Worm (Caenorhabditis elegans) whole organism, late embryonic: ENCODE data around the gene ugt-13.

Source experiments
- F13H6.1 ChIP-seq: sonication (generic microtip); optimal IDR thresholded peaks from 2 replicates; lab custom pipeline; 2016; ENCODE audit warnings: missing genetic modification characterization, missing compliant biosample characterization
- K02D7.2 ChIP-seq: sonication (generic microtip); optimal IDR thresholded peaks from 2 replicates; lab custom pipeline; 2017; ENCODE audit warnings: mild to moderate bottlenecking, missing genetic modification characterization, missing compliant biosample characterization
- K09A11.1 ChIP-seq: sonication (generic microtip); optimal IDR thresholded peaks from 2 replicates; lab custom pipeline; 2017; ENCODE audit warnings: antibody characterized with exemption, mild to moderate bottlenecking, missing genetic modification characterization, missing compliant biosample characterization; ENCODE audit not compliant: insufficient read depth
- T23F11.4 ChIP-seq: fragments of 200-800 bp; sonication (Bioruptor generic); optimal IDR thresholded peaks from 2 replicates; lab custom pipeline; 2018; ENCODE audit warnings: mild to moderate bottlenecking, missing genetic modification characterization, missing compliant biosample characterization
- Y22D7AL.16 ChIP-seq: sonication (generic microtip); optimal IDR thresholded peaks from 2 replicates; lab custom pipeline; 2016; ENCODE audit warnings: missing genetic modification characterization, missing compliant biosample characterization
- ama-1 ChIP-seq: fragments of 150-350 bp; optimal IDR thresholded peaks from 2 replicates; lab custom pipeline; 2014
- ceh-14 ChIP-seq: sonication (generic microtip); optimal IDR thresholded peaks from 2 replicates; lab custom pipeline; 2016; ENCODE audit warnings: missing genotype, missing genetic modification characterization, missing compliant biosample characterization
- ceh-19 ChIP-seq: fragments of 200-800 bp; sonication (Bioruptor generic); optimal IDR thresholded peaks from 2 replicates; lab custom pipeline; 2018; ENCODE audit warnings: mild to moderate bottlenecking, missing genetic modification characterization, missing compliant biosample characterization
- ceh-22 ChIP-seq: sonication (generic microtip); optimal IDR thresholded peaks from 2 replicates; lab custom pipeline; 2017; ENCODE audit warnings: missing biosample characterization, missing genetic modification characterization
- ceh-24 ChIP-seq: sonication (generic microtip); optimal IDR thresholded peaks from 2 replicates; lab custom pipeline; 2016; ENCODE audit warnings: mild to moderate bottlenecking, missing genetic modification characterization, missing compliant biosample characterization
- ceh-30 ChIP-seq: fragments of 150-350 bp; optimal IDR thresholded peaks from 2 replicates; lab custom pipeline; 2014; ENCODE audit warnings: missing biosample characterization, missing genetic modification characterization
- ceh-31 ChIP-seq: sonication (generic microtip); optimal IDR thresholded peaks from 2 replicates; lab custom pipeline; 2016; ENCODE audit warnings: missing genetic modification characterization, missing compliant biosample characterization
- ceh-34 ChIP-seq: sonication (generic microtip); optimal IDR thresholded peaks from 2 replicates; lab custom pipeline; 2016; ENCODE audit warnings: mild to moderate bottlenecking, missing genetic modification characterization, missing compliant biosample characterization
- ceh-9 ChIP-seq: sonication (generic microtip); optimal IDR thresholded peaks from 2 replicates; lab custom pipeline; 2016; ENCODE audit warnings: mild to moderate bottlenecking, missing genetic modification characterization, inconsistent platforms, missing compliant biosample characterization
- dve-1 ChIP-seq: sonication (generic microtip); optimal IDR thresholded peaks from 2 replicates; lab custom pipeline; 2017; ENCODE audit warnings: antibody characterized with exemption, mild to moderate bottlenecking, missing genetic modification characterization, missing compliant biosample characterization
- elt-4 ChIP-seq: sonication (generic microtip); optimal IDR thresholded peaks from 2 replicates; lab custom pipeline; 2016; ENCODE audit warnings: missing genetic modification characterization, missing compliant biosample characterization
- eyg-1 ChIP-seq: sonication (generic microtip); optimal IDR thresholded peaks from 2 replicates; lab custom pipeline; 2016; ENCODE audit warnings: missing genotype, missing genetic modification characterization, missing compliant biosample characterization
- fax-1 ChIP-seq: sonication (generic microtip); optimal IDR thresholded peaks from 2 replicates; lab custom pipeline; 2016; ENCODE audit warnings: missing genotype, missing genetic modification characterization, missing compliant biosample characterization
- fkh-10 ChIP-seq: fragments of 150-350 bp; optimal IDR thresholded peaks from 2 replicates; lab custom pipeline; 2014; ENCODE audit warnings: missing biosample characterization, missing genetic modification reagents, missing genetic modification characterization
- hlh-15 ChIP-seq: sonication (generic microtip); optimal IDR thresholded peaks from 2 replicates; lab custom pipeline; 2016; ENCODE audit warnings: missing genetic modification characterization, missing compliant biosample characterization
- hlh-30 ChIP-seq: sonication (generic microtip); optimal IDR thresholded peaks from 2 replicates; lab custom pipeline; 2017; ENCODE audit warnings: antibody characterized with exemption, missing genetic modification characterization, missing compliant biosample characterization; ENCODE audit not compliant: insufficient read depth
- hlh-8 ChIP-seq: sonication (generic microtip); optimal IDR thresholded peaks from 2 replicates; lab custom pipeline; 2016; ENCODE audit warnings: missing genotype, missing genetic modification characterization, missing compliant biosample characterization
- lim-6 ChIP-seq: sonication (generic microtip); optimal IDR thresholded peaks from 2 replicates; lab custom pipeline; 2016; ENCODE audit warnings: missing genetic modification characterization, missing compliant biosample characterization
- madf-2 ChIP-seq: sonication (generic microtip); optimal IDR thresholded peaks from 2 replicates; lab custom pipeline; 2017; ENCODE audit warnings: missing genetic modification characterization, missing compliant biosample characterization
- mec-3 ChIP-seq: sonication (generic microtip); optimal IDR thresholded peaks from 2 replicates; lab custom pipeline; 2016; ENCODE audit warnings: borderline replicate concordance, missing genetic modification characterization, missing compliant biosample characterization
- nhr-232 ChIP-seq: sonication (generic microtip); optimal IDR thresholded peaks from 2 replicates; lab custom pipeline; 2016; ENCODE audit warnings: missing genetic modification characterization, missing compliant biosample characterization
- npax-4 ChIP-seq: sonication (generic microtip); optimal IDR thresholded peaks from 2 replicates; lab custom pipeline; 2016; ENCODE audit warnings: missing genetic modification characterization, missing compliant biosample characterization
- pat-9 ChIP-seq: fragments of 200-800 bp; sonication (Bioruptor generic); optimal IDR thresholded peaks from 2 replicates; lab custom pipeline; 2018; ENCODE audit warnings: mild to moderate bottlenecking, missing genetic modification characterization, moderate library complexity, missing compliant biosample characterization
- pha-4 ChIP-seq: fragments of 150-350 bp; optimal IDR thresholded peaks from 2 replicates; lab custom pipeline; 2018; ENCODE audit warnings: missing biosample characterization, missing genetic modification reagents, missing genetic modification characterization
- ref-2 ChIP-seq: sonication (generic microtip); optimal IDR thresholded peaks from 2 replicates; lab custom pipeline; 2016; ENCODE audit warnings: missing genetic modification characterization, missing compliant biosample characterization
- rnt-1 ChIP-seq: sonication (generic microtip); optimal IDR thresholded peaks from 2 replicates; lab custom pipeline; 2016; ENCODE audit warnings: missing genetic modification characterization, missing compliant biosample characterization
- sdc-2 ChIP-seq: sonication (generic microtip); optimal IDR thresholded peaks from 2 replicates; lab custom pipeline; 2016; ENCODE audit warnings: missing genotype, missing genetic modification characterization, missing compliant biosample characterization
- tbx-2 ChIP-seq: sonication (generic microtip); optimal IDR thresholded peaks from 2 replicates; lab custom pipeline; 2016; ENCODE audit warnings: missing genetic modification characterization, missing compliant biosample characterization
- ttx-3 ChIP-seq: sonication (generic microtip); optimal IDR thresholded peaks from 2 replicates; lab custom pipeline; 2016; ENCODE audit warnings: missing genetic modification reagents, missing genetic modification characterization, missing compliant biosample characterization
- unc-3 ChIP-seq, 2 experiments: fragments of 200-800 bp in 1 of 2; sonication (Bioruptor generic) in 1 of 2; sonication (generic microtip) in 1 of 2; conservative IDR thresholded peaks in 1 of 2; optimal IDR thresholded peaks in 1 of 2; 2 replicates each; pipeline versions ENCODE4 v1.3.6 to Lab custom; 2016 to 2022; ENCODE audit warnings: missing compliant biosample characterization in 2 of 2, missing genetic modification characterization in 2 of 2, missing genetic modification reagents in 1 of 2
- unc-42 ChIP-seq: sonication (generic microtip); optimal IDR thresholded peaks from 2 replicates; lab custom pipeline; 2016; ENCODE audit warnings: missing genotype, missing genetic modification characterization, missing compliant biosample characterization
- zip-5 ChIP-seq: sonication (generic microtip); optimal IDR thresholded peaks from 2 replicates; lab custom pipeline; 2016; ENCODE audit warnings: missing genetic modification characterization, missing compliant biosample characterization
- ztf-16 ChIP-seq: sonication (generic microtip); optimal IDR thresholded peaks from 2 replicates; lab custom pipeline; 2017; ENCODE audit warnings: missing genetic modification characterization, missing compliant biosample characterization

Gene ugt-13

ce11 chrV:4865364-4865763, 43.3 kb upstream of the ugt-13 start, which contains the start of gene srd-32:
srd-32 (plus strand) TSS chrV:4865664.
- TF ChIP-seq mec-3 (tag; lab: Kevin White, UChicago) (no peak), unc-42 (tag; lab: Kevin White, UChicago) (no peak), K09A11.1 (no peak), ceh-24 (tag; lab: Kevin White, UChicago) (no peak), K02D7.2 (tag; lab: Kevin White, UChicago) (no peak), hlh-8 (tag; lab: Kevin White, UChicago) (no peak), ref-2 (no peak), sdc-2 (tag; lab: Kevin White, UChicago) (no peak), ceh-31 (tag; lab: Kevin White, UChicago) (no peak), madf-2 (tag; lab: Kevin White, UChicago) (no peak), rnt-1 (tag; lab: Kevin White, UChicago) (no peak), ceh-19 (GFP tag; lab: Kevin White, UChicago) (no peak)

DNA sequence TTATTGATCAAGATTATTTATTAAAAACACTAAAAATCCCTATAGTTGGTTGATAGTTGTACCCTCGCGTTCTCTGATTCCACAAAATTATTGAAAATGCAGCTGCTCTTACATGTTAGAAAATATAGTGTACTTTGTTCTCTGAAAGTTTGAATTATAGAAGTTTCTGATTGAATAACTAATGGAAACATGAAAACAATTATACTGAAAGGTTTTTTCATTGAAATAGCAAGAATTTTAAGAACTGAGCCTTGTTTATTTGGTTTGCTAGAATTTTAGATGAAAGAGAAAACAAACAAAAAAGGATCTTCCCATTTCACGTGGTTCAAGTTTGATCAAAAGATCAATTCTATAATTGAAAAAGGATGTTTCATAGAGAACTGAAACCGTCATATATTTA, 41.1 kb upstream of the ugt-13 start:
- no peak for TF ChIP-seq ceh-34 (tag; lab: Kevin White, UChicago)
- TF ChIP-seq tbx-2 (tag; lab: Kevin White, UChicago), result no peak
- no peak for TF ChIP-seq ztf-16 (tag; lab: Kevin White, UChicago)
- no peak for TF ChIP-seq K02D7.2 (tag; lab: Kevin White, UChicago)
- TF ChIP-seq sdc-2 (tag; lab: Kevin White, UChicago), result no peak
- no peak for TF ChIP-seq npax-4
- TF ChIP-seq pat-9, result no peak
- TF ChIP-seq nhr-232 (tag; lab: Kevin White, UChicago), result no peak
- no peak for TF ChIP-seq ama-1
- no peak for TF ChIP-seq ceh-19 (GFP tag; lab: Kevin White, UChicago)
- no peak for TF ChIP-seq ref-2
- TF ChIP-seq T23F11.4 (GFP tag; lab: Kevin White, UChicago), result no peak
- TF ChIP-seq hlh-15 (tag; lab: Kevin White, UChicago), result no peak
- TF ChIP-seq Y22D7AL.16 (tag; lab: Kevin White, UChicago), result no peak
- no peak for TF ChIP-seq hlh-30 (tag; lab: Kevin White, UChicago)
- TF ChIP-seq hlh-8 (tag; lab: Kevin White, UChicago), result no peak
- no peak for TF ChIP-seq lim-6 (tag; lab: Kevin White, UChicago)
- TF ChIP-seq fkh-10 (GFP tag; lab: Kevin White, UChicago), result no peak
- TF ChIP-seq dve-1 (tag; lab: Kevin White, UChicago), result no peak

DNA sequence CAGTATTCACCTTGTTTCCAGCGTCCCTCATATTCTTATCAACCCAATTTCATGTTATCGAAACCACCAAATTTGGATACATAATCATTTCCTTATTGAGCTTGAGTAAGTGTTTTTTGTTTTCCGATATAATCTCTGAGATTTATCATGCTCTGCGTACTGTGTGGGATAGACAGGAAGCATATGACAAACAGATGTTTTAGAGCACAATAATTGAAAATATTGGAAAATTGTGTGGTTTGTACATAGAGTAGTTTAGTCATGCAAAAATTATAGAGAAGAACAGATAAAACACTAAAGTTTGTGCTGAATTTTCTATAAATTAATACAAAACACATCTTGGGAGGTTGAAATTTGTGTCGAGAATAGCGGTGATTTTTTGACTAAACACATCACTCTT, 40.0 kb upstream of the ugt-13 start:
- TF ChIP-seq fax-1 (tag; lab: Kevin White, UChicago) (no peak), mec-3 (tag; lab: Kevin White, UChicago) (no peak), ztf-16 (tag; lab: Kevin White, UChicago) (no peak), unc-3 (GFP tag; conservative IDR thresholded peaks at IDR 0.05; lab: Robert Waterston, UW) (no peak), unc-3 (tag; optimal IDR thresholded peaks at IDR 0.05; lab: Kevin White, UChicago) (no peak), T23F11.4 (GFP tag; lab: Kevin White, UChicago) (no peak)

DNA sequence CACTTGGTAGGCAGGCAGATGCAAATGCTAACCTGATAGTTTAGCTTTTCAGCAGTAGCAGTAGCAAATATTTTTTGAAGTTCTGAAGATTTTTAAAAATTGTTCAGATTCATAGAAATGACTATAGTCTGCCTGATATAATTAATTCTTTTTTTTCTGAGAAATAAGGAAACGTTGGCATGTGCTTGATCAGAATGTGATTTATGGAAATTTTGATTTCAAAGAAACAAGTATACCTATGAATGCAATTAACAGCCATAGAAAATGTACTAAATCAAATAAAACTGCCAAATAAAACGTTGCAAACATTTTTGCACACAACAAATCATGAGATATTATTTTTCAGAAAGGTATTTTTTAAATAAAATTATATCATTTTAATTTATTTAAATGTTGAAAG, 38.1 kb upstream of the ugt-13 start:
- TF ChIP-seq ceh-14 (tag; lab: Kevin White, UChicago) (no peak), ceh-24 (tag; lab: Kevin White, UChicago) (no peak), ttx-3 (tag; lab: Kevin White, UChicago) (no peak), ceh-30 (tag; lab: Kevin White, UChicago) (no peak), ceh-9 (tag; lab: Kevin White, UChicago) (no peak), Y22D7AL.16 (tag; lab: Kevin White, UChicago) (no peak), ref-2 (no peak), ceh-31 (tag; lab: Kevin White, UChicago) (no peak), pha-4 (no peak), elt-4 (tag; lab: Kevin White, UChicago) (no peak), zip-5 (tag; lab: Kevin White, UChicago) (no peak), F13H6.1 (no peak), hlh-8 (tag; lab: Kevin White, UChicago) (no peak), ceh-22 (no peak), eyg-1 (no peak)
